Fruit fly (Drosophila melanogaster) whole organism, embryonic: ENCODE results near the gene AIMP2.
A peak's percentile ranks its signal among the peaks of the same experiment; 100 is the strongest.

ENCODE experiments used
- Atf6 ChIP-seq: fragments of 200-800 bp; sonication (Bioruptor generic); IDR thresholded peaks from 2 replicates; pipeline ENCODE4 v1.3.6; 2022; ENCODE audit warnings: missing biosample characterization, missing genetic modification characterization
- BtbVII ChIP-seq: fragments of 200-800 bp; sonication (Bioruptor generic); optimal IDR thresholded peaks from 3 replicates; lab custom pipeline; 2017; ENCODE audit warnings: missing biosample characterization, mild to moderate bottlenecking, missing genetic modification characterization
- CG10543 ChIP-seq: fragments of 200-800 bp; sonication (Bioruptor generic); optimal IDR thresholded peaks from 3 replicates; lab custom pipeline; 2017; ENCODE audit warnings: missing biosample characterization, mild to moderate bottlenecking, missing genetic modification characterization, moderate library complexity
- CG10979 ChIP-seq: fragments of 200-800 bp; sonication (Bioruptor generic); optimal IDR thresholded peaks from 2 replicates; lab custom pipeline; 2018; ENCODE audit warnings: missing biosample characterization, mild to moderate bottlenecking, missing genetic modification characterization, moderate library complexity
- CG11085 ChIP-seq: fragments of 200-800 bp; sonication (Bioruptor generic); IDR thresholded peaks from 2 replicates; pipeline ENCODE4 v1.3.6; 2022; ENCODE audit warnings: missing biosample characterization, missing genetic modification characterization
- CG11696 ChIP-seq: fragments of 200-800 bp; sonication (Bioruptor generic); IDR thresholded peaks from 2 replicates; pipeline ENCODE4 v1.3.6; 2022; ENCODE audit warnings: missing biosample characterization, missing genetic modification characterization
- CG12769 ChIP-seq: fragments of 200-800 bp; sonication (Bioruptor generic); optimal IDR thresholded peaks from 2 replicates; lab custom pipeline; 2019; ENCODE audit warnings: missing biosample characterization, mild to moderate bottlenecking, missing genetic modification characterization, moderate library complexity
- CG12942 ChIP-seq: fragments of 200-800 bp; sonication (Bioruptor generic); optimal IDR thresholded peaks from 3 replicates; lab custom pipeline; 2016; ENCODE audit warnings: missing biosample characterization, missing genetic modification characterization
- CG13894 ChIP-seq: fragments of 200-800 bp; sonication (Bioruptor generic); optimal IDR thresholded peaks from 3 replicates; lab custom pipeline; 2018; ENCODE audit warnings: missing biosample characterization, mild to moderate bottlenecking, missing genetic modification characterization, moderate library complexity
- CG15073 ChIP-seq: fragments of 200-800 bp; sonication (Bioruptor generic); optimal IDR thresholded peaks from 2 replicates; lab custom pipeline; 2016; ENCODE audit warnings: missing biosample characterization, missing genetic modification characterization
- CG16815 ChIP-seq: fragments of 200-800 bp; sonication (Bioruptor generic); optimal IDR thresholded peaks from 3 replicates; lab custom pipeline; 2017; ENCODE audit warnings: missing biosample characterization, mild to moderate bottlenecking, missing genetic modification characterization
- CG2120 ChIP-seq: fragments of 200-800 bp; sonication (Bioruptor generic); optimal IDR thresholded peaks from 3 replicates; lab custom pipeline; 2016; ENCODE audit warnings: missing biosample characterization, missing genetic modification characterization
- CG2678 ChIP-seq: fragments of 200-800 bp; sonication (Bioruptor generic); optimal IDR thresholded peaks from 3 replicates; lab custom pipeline; 2019; ENCODE audit warnings: missing biosample characterization, mild to moderate bottlenecking, missing genetic modification characterization, moderate library complexity
- CG31388 ChIP-seq: fragments of 200-800 bp; sonication (Bioruptor generic); optimal IDR thresholded peaks from 2 replicates; lab custom pipeline; 2016; ENCODE audit warnings: missing biosample characterization, missing genetic modification characterization
- CG5245 ChIP-seq: fragments of 200-800 bp; sonication (Bioruptor generic); optimal IDR thresholded peaks from 3 replicates; lab custom pipeline; 2016; ENCODE audit warnings: missing biosample characterization, missing genetic modification characterization
- CG6813 ChIP-seq: fragments of 200-800 bp; sonication (Bioruptor generic); optimal IDR thresholded peaks from 2 replicates; lab custom pipeline; 2017; ENCODE audit warnings: missing biosample characterization, missing genetic modification characterization, mild to moderate bottlenecking, moderate library complexity, missing genetic modification reagents
- CG7556 ChIP-seq: fragments of 200-800 bp; sonication (Bioruptor generic); optimal IDR thresholded peaks from 2 replicates; lab custom pipeline; 2017; ENCODE audit warnings: missing biosample characterization, mild to moderate bottlenecking, missing genetic modification characterization
- CG7745 ChIP-seq: fragments of 200-800 bp; sonication (Bioruptor generic); optimal IDR thresholded peaks from 2 replicates; lab custom pipeline; 2018; ENCODE audit warnings: missing biosample characterization, mild to moderate bottlenecking, missing genetic modification characterization, moderate library complexity
- CG7928 ChIP-seq: fragments of 200-800 bp; sonication (Bioruptor generic); optimal IDR thresholded peaks from 2 replicates; lab custom pipeline; 2017; ENCODE audit warnings: missing biosample characterization, mild to moderate bottlenecking, missing genetic modification characterization
- CG8359 ChIP-seq: fragments of 200-800 bp; sonication (Bioruptor generic); optimal IDR thresholded peaks from 2 replicates; lab custom pipeline; 2017; ENCODE audit warnings: missing biosample characterization, mild to moderate bottlenecking, missing genetic modification characterization, borderline replicate concordance
- CrebB ChIP-seq: fragments of 200-800 bp; sonication (Bioruptor generic); optimal IDR thresholded peaks from 3 replicates; lab custom pipeline; 2018; ENCODE audit warnings: missing biosample characterization, mild to moderate bottlenecking, missing genetic modification characterization
- Dad ChIP-seq: fragments of 200-800 bp; sonication (Bioruptor generic); optimal IDR thresholded peaks from 3 replicates; lab custom pipeline; 2016; ENCODE audit warnings: missing biosample characterization, missing genetic modification characterization
- Deaf1 ChIP-seq: fragments of 200-800 bp; optimal IDR thresholded peaks from 3 replicates; lab custom pipeline; 2019; ENCODE audit warnings: missing biosample characterization, mild to moderate bottlenecking, missing genetic modification characterization, moderate library complexity
- Fer1 ChIP-seq: fragments of 200-800 bp; sonication (Bioruptor generic); optimal IDR thresholded peaks from 2 replicates; lab custom pipeline; 2017; ENCODE audit warnings: missing biosample characterization, mild to moderate bottlenecking, missing genetic modification characterization
- GATAe ChIP-seq: fragments of 200-800 bp; sonication (Bioruptor generic); conservative IDR thresholded peaks from 2 replicates; pipeline ENCODE4 v1.3.6; 2022; ENCODE audit warnings: missing biosample characterization, missing genetic modification characterization
- HmgZ ChIP-seq: fragments of 200-800 bp; sonication (Bioruptor generic); optimal IDR thresholded peaks from 2 replicates; lab custom pipeline; 2018; ENCODE audit warnings: missing biosample characterization, mild to moderate bottlenecking, missing genetic modification characterization
- Hmr ChIP-seq: fragments of 200-800 bp; sonication (Bioruptor generic); optimal IDR thresholded peaks from 3 replicates; lab custom pipeline; 2017; ENCODE audit warnings: mild to moderate bottlenecking, missing biosample characterization, missing genetic modification reagents, missing genetic modification characterization
- Pdp1 ChIP-seq, 2 experiments: fragments of 200-800 bp; sonication (Bioruptor generic); optimal IDR thresholded peaks; 3 replicates each; lab custom pipeline; 2016; ENCODE audit warnings: missing biosample characterization in 2 of 2, missing genetic modification characterization in 2 of 2, mild to moderate bottlenecking in 1 of 2, moderate library complexity in 1 of 2
- Poxn ChIP-seq: fragments of 200-800 bp; sonication (Bioruptor generic); IDR thresholded peaks from 2 replicates; pipeline ENCODE4 v1.3.6; 2022; ENCODE audit warnings: missing biosample characterization, missing genetic modification characterization
- Side ChIP-seq: fragments of 200-800 bp; sonication (Bioruptor generic); optimal IDR thresholded peaks from 2 replicates; lab custom pipeline; 2016; ENCODE audit warnings: missing biosample characterization, missing genetic modification characterization
- Vsx1 ChIP-seq: fragments of 200-800 bp; sonication (Bioruptor generic); optimal IDR thresholded peaks from 2 replicates; lab custom pipeline; 2017; ENCODE audit warnings: missing biosample characterization, mild to moderate bottlenecking, missing genetic modification characterization, missing genetic modification reagents
- az2 ChIP-seq: fragments of 200-800 bp; sonication (Bioruptor generic); optimal IDR thresholded peaks from 3 replicates; lab custom pipeline; 2016; ENCODE audit warnings: missing biosample characterization, missing genetic modification characterization
- caup ChIP-seq: fragments of 200-800 bp; sonication (Bioruptor generic); optimal IDR thresholded peaks from 3 replicates; lab custom pipeline; 2017; ENCODE audit warnings: missing biosample characterization, mild to moderate bottlenecking, missing genetic modification characterization, moderate library complexity; ENCODE audit not compliant: severe bottlenecking
- chinmo ChIP-seq: fragments of 200-800 bp; sonication (Bioruptor generic); IDR thresholded peaks from 4 replicates; pipeline ENCODE4 v1.3.6; 2022; ENCODE audit warnings: missing biosample characterization, missing genetic modification characterization; ENCODE audit not compliant: partially characterized antibody
- corto ChIP-seq: fragments of 200-800 bp; sonication (Bioruptor generic); optimal IDR thresholded peaks from 2 replicates; lab custom pipeline; 2016; ENCODE audit warnings: missing biosample characterization, mild to moderate bottlenecking, missing genetic modification characterization, moderate library complexity
- cwo ChIP-seq: fragments of 200-800 bp; sonication (Bioruptor generic); optimal IDR thresholded peaks from 3 replicates; lab custom pipeline; 2017; ENCODE audit warnings: missing biosample characterization, missing genetic modification characterization, mild to moderate bottlenecking, moderate library complexity, missing genetic modification reagents
- exex ChIP-seq: fragments of 200-800 bp; sonication (Bioruptor generic); optimal IDR thresholded peaks from 4 replicates; lab custom pipeline; 2018; ENCODE audit warnings: missing biosample characterization, mild to moderate bottlenecking, missing genetic modification characterization, moderate library complexity
- fd3F ChIP-seq: fragments of 200-800 bp; sonication (Bioruptor generic); optimal IDR thresholded peaks from 2 replicates; lab custom pipeline; 2018; ENCODE audit warnings: missing biosample characterization, mild to moderate bottlenecking, missing genetic modification characterization, moderate library complexity
- fru ChIP-seq: fragments of >200 bp; optimal IDR thresholded peaks from 2 replicates; lab custom pipeline; 2017
- grau ChIP-seq: fragments of 200-800 bp; optimal IDR thresholded peaks from 3 replicates; lab custom pipeline; 2019; ENCODE audit warnings: missing biosample characterization, mild to moderate bottlenecking, missing genetic modification characterization, moderate library complexity
- grn ChIP-seq: fragments of 200-800 bp; sonication (Bioruptor generic); optimal IDR thresholded peaks from 3 replicates; lab custom pipeline; 2017; ENCODE audit warnings: missing biosample characterization, missing genetic modification characterization
- mirr ChIP-seq: fragments of 200-800 bp; sonication (Bioruptor generic); optimal IDR thresholded peaks from 3 replicates; lab custom pipeline; 2018; ENCODE audit warnings: missing biosample characterization, mild to moderate bottlenecking, missing genetic modification characterization
- org-1 ChIP-seq: fragments of 200-800 bp; sonication (Bioruptor generic); optimal IDR thresholded peaks from 2 replicates; lab custom pipeline; 2017; ENCODE audit warnings: missing biosample characterization, missing genetic modification characterization
- prd ChIP-seq, 3 experiments: fragments of >200 bp in 2 of 3; fragments of 200-800 bp in 1 of 3; sonication (Bioruptor generic) in 1 of 3; optimal IDR thresholded peaks in 2 of 3; IDR thresholded peaks in 1 of 3; 2 replicates in 2 of 3; 3 replicates in 1 of 3; pipeline versions ENCODE4 v1.3.6 to Lab custom; 2017 to 2022; ENCODE audit warnings: missing biosample characterization in 1 of 3, missing genetic modification characterization in 1 of 3
- sd ChIP-seq: fragments of 200-800 bp; sonication (Bioruptor generic); optimal IDR thresholded peaks from 3 replicates; lab custom pipeline; 2018; ENCODE audit warnings: missing biosample characterization, mild to moderate bottlenecking, missing genetic modification characterization, moderate library complexity
- sr ChIP-seq: fragments of 200-800 bp; sonication (Bioruptor generic); IDR thresholded peaks from 3 replicates; pipeline ENCODE4 v1.3.6; 2022; ENCODE audit warnings: missing biosample characterization, missing genetic modification characterization
- sug ChIP-seq: fragments of 200-800 bp; optimal IDR thresholded peaks from 2 replicates; lab custom pipeline; 2019; ENCODE audit warnings: missing biosample characterization, mild to moderate bottlenecking, missing genetic modification characterization, moderate library complexity

AIMP2 gene

DNA sequence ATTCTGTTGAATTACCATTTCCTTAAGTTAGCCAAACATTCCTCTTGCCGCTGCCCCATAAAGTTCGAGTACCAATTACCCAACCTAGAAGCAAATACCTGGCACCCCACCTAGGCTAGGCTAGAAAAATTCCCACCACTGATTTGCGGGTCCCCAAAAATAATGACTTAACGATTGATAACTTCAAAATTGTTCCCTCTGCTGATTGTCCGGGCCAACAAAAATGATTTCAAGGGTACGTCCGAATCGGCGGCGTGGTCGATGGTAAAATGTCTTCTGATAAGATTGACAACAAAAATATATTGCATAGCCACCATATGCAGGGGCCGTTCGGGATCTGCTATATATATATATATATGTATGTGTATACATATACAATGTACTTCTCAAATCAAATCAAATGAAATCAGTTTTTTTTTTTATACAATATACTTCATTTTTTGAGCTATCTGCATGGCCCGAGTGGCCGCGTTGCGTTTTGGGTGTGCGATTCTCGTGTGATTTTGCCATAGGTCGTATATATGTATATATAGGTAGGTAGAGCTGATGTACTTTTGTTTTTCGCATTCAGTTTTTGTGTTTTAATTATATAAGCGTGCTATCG is 36.1 kb upstream of the AIMP2 start:
- TF ChIP-seq CG12769 (tag; lab: Kevin White, UChicago) (peak; percentile 2), corto (GFP tag; lab: Kevin White, UChicago) (peak; percentile 56), grn (GFP tag; lab: Kevin White, UChicago) (peak; percentile 29), chinmo (GFP tag; lab: Robert Waterston, UW) (0 out of 4 replicates have a peak, but pooled peaks have one; percentile 59), sd (tag; lab: Kevin White, UChicago) (peak; percentile 41), sug (tag; lab: Kevin White, UChicago) (peak; percentile 72), exex (tag; lab: Kevin White, UChicago) (peak; percentile 80), Deaf1 (tag; lab: Kevin White, UChicago) (no peak), mirr (GFP tag; lab: Kevin White, UChicago) (peak; percentile 23), GATAe (GFP tag; lab: Robert Waterston, UW) (0 out of 2 replicates have a peak, but pooled peaks have one; percentile 18), fru (lab: Kevin White, UChicago) (no peak), prd (optimal IDR thresholded peaks at IDR 0.05; lab: Kevin White, UChicago) (no peak), prd (GFP tag; IDR thresholded peaks at IDR 0.05; lab: Robert Waterston, UW) (no peak)

DNA sequence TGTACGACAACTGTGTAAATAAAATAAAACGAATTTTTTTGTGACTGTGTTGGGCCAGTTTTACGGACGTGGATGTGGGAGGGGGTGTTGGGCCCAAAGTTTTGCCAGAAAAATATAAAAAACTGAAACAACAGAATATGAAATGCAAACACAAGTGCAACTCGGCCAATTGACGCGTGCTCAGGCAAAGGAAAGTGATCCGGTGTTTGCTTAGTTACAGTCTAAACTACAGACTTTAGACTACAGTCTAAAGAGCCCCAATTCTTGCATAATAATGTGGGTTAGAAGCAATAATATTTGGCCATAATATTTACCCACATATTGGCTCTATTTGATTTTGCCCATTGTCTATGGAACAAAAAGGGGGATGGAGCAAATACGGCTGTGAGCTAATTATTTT is 34.6 kb upstream of the AIMP2 start:
- TF ChIP-seq Atf6 (GFP tag; lab: Robert Waterston, UW): 0 out of 2 replicates have a peak, but pooled peaks have one; percentile 15
- peak; percentile 67 for TF ChIP-seq CG6813 (GFP tag; lab: Kevin White, UChicago)
- peak; percentile 19 for TF ChIP-seq CG13894 (tag; lab: Kevin White, UChicago)
- TF ChIP-seq CG5245 (GFP tag; lab: Kevin White, UChicago): no peak
- no peak for TF ChIP-seq CG31388 (GFP tag; lab: Kevin White, UChicago)
- TF ChIP-seq CG16815: no peak
- TF ChIP-seq BtbVII (GFP tag; lab: Kevin White, UChicago): peak; percentile 66
- TF ChIP-seq CG7745 (tag; lab: Kevin White, UChicago): no peak
- TF ChIP-seq Vsx1: peak; percentile 39
- no peak for TF ChIP-seq Dad (GFP tag; lab: Kevin White, UChicago)
- peak; percentile 12 for TF ChIP-seq CG7928 (GFP tag; lab: Kevin White, UChicago)
- TF ChIP-seq grau (tag; lab: Kevin White, UChicago): peak; percentile 4
- TF ChIP-seq CG7556 (GFP tag; lab: Kevin White, UChicago): peak; percentile 23
- TF ChIP-seq CG10979 (tag; lab: Kevin White, UChicago): no peak
- peak; percentile 47 for TF ChIP-seq CG2678
- peak in 1 of 2 experiments; percentile 34 for TF ChIP-seq Pdp1 (GFP tag; optimal IDR thresholded peaks at IDR 0.05; lab: Kevin White, UChicago)
- no peak for TF ChIP-seq CG8359
- peak; percentile 6 for TF ChIP-seq HmgZ (tag; lab: Kevin White, UChicago)
- TF ChIP-seq Poxn (GFP tag; lab: Robert Waterston, UW): no peak
- no peak for TF ChIP-seq CG11085 (GFP tag; lab: Robert Waterston, UW)
- peak; percentile 54 for TF ChIP-seq CG10543 (GFP tag; lab: Kevin White, UChicago)
- peak; percentile 53 for TF ChIP-seq CrebB (tag; lab: Kevin White, UChicago)
- TF ChIP-seq Hmr (GFP tag; lab: Kevin White, UChicago): peak; percentile 69
- TF ChIP-seq az2 (GFP tag; lab: Kevin White, UChicago): no peak
- peak; percentile 15 for TF ChIP-seq Side (GFP tag; lab: Kevin White, UChicago)
- TF ChIP-seq CG12942 (GFP tag; lab: Kevin White, UChicago): no peak
- 0 out of 2 replicates have a peak, but pooled peaks have one; percentile 13 for TF ChIP-seq CG11696 (GFP tag; lab: Robert Waterston, UW)
- peak; percentile 56 for TF ChIP-seq Fer1 (GFP tag; lab: Kevin White, UChicago)
- TF ChIP-seq org-1: peak; percentile 37
- peak; percentile 31 for TF ChIP-seq CG2120
- peak; percentile 74 for TF ChIP-seq caup
- TF ChIP-seq CG15073: no peak
- TF ChIP-seq sr (GFP tag; lab: Robert Waterston, UW): no peak
- peak; percentile 45 for TF ChIP-seq fd3F (GFP tag; lab: Kevin White, UChicago)
- TF ChIP-seq cwo (GFP tag; lab: Kevin White, UChicago): peak; percentile 32
